Worm (Caenorhabditis elegans) whole organism, L4 larva: ENCODE measurements around the gene Y38F1A.8.

Experiments
- D1046.2 ChIP-seq: fragments of 200-800 bp; sonication (Bioruptor generic); IDR thresholded peaks from 2 replicates; pipeline ENCODE4 v1.3.6; 2022; ENCODE audit warnings: missing genetic modification characterization, missing compliant biosample characterization
- F26F4.8 ChIP-seq: fragments of 200-800 bp; sonication (Bioruptor generic); conservative IDR thresholded peaks from 2 replicates; pipeline ENCODE4 v1.3.6; 2022; ENCODE audit warnings: missing genetic modification characterization, missing compliant biosample characterization
- R02D3.7 ChIP-seq: fragments of 150-350 bp; sonication (generic microtip); optimal IDR thresholded peaks from 3 replicates; lab custom pipeline; 2014; ENCODE audit warnings: missing biosample characterization, missing genetic modification characterization
- aha-1 ChIP-seq: fragments of 150-350 bp; peaks from one replicate; lab custom pipeline; 2014; ENCODE audit warnings: missing biosample characterization, missing genetic modification characterization
- ceh-28 ChIP-seq: fragments of 150-350 bp; optimal IDR thresholded peaks from 2 replicates; lab custom pipeline; 2014; ENCODE audit warnings: missing biosample characterization, missing genetic modification reagents, missing genetic modification characterization
- ceh-44 ChIP-seq: fragments of 200-800 bp; sonication (Bioruptor generic); IDR thresholded peaks from 2 replicates; pipeline ENCODE4 v1.3.6; 2022; ENCODE audit warnings: missing genetic modification reagents, missing genetic modification characterization, missing compliant biosample characterization
- daf-12 ChIP-seq: fragments of 150-350 bp; optimal IDR thresholded peaks from 2 replicates; lab custom pipeline; 2014; ENCODE audit warnings: missing biosample characterization, missing genetic modification reagents, missing genetic modification characterization
- daf-16 ChIP-seq, 3 experiments: sonication (generic microtip); optimal IDR thresholded peaks; 2 replicates each; lab custom pipeline; 2016 to 2017; ENCODE audit warnings: missing genetic modification characterization in 3 of 3, missing genetic modification reagents in 3 of 3, mild to moderate bottlenecking in 2 of 3, missing compliant biosample characterization in 2 of 3, missing biosample characterization in 1 of 3, moderate library complexity in 1 of 3
- dmd-6 ChIP-seq: fragments of 200-800 bp; sonication (Bioruptor generic); IDR thresholded peaks from 2 replicates; pipeline ENCODE4 v1.3.6; 2022; ENCODE audit warnings: missing genetic modification reagents, missing genetic modification characterization, missing compliant biosample characterization
- dpl-1 ChIP-seq: fragments of 150-350 bp; optimal IDR thresholded peaks from 2 replicates; lab custom pipeline; 2014; ENCODE audit warnings: missing biosample characterization, missing genetic modification reagents, missing genetic modification characterization
- egl-43 ChIP-seq: fragments of 200-800 bp; sonication (Bioruptor generic); IDR thresholded peaks from 2 replicates; pipeline ENCODE4 v1.3.6; 2022; ENCODE audit warnings: missing genetic modification reagents, missing genetic modification characterization, missing compliant biosample characterization
- fkh-10 ChIP-seq: fragments of 150-350 bp; optimal IDR thresholded peaks from 2 replicates; lab custom pipeline; 2014; ENCODE audit warnings: missing biosample characterization, missing genetic modification reagents, missing genetic modification characterization
- hif-1 ChIP-seq, 2 experiments: sonication (generic microtip); optimal IDR thresholded peaks; 2 replicates each; lab custom pipeline; 2016 to 2017; ENCODE audit warnings: missing compliant biosample characterization in 2 of 2, missing genetic modification characterization in 2 of 2, missing genetic modification reagents in 2 of 2, missing genotype in 2 of 2, mild to moderate bottlenecking in 1 of 2
- hlh-11 ChIP-seq: fragments of 200-800 bp; sonication (Bioruptor generic); optimal IDR thresholded peaks from 2 replicates; lab custom pipeline; 2018; ENCODE audit warnings: mild to moderate bottlenecking, missing genetic modification characterization, missing compliant biosample characterization
- jun-1 ChIP-seq: fragments of 150-350 bp; optimal IDR thresholded peaks from 2 replicates; lab custom pipeline; 2014; ENCODE audit warnings: missing biosample characterization, missing genetic modification reagents, missing genetic modification characterization
- lin-38 ChIP-seq: fragments of 200-800 bp; sonication (Bioruptor generic); IDR thresholded peaks from 2 replicates; pipeline ENCODE4 v1.3.6; 2022; ENCODE audit warnings: missing genetic modification reagents, missing genetic modification characterization, missing compliant biosample characterization
- lir-3 ChIP-seq: sonication (generic microtip); optimal IDR thresholded peaks from 2 replicates; lab custom pipeline; 2016; ENCODE audit warnings: mild to moderate bottlenecking, missing genetic modification characterization, missing compliant biosample characterization
- madf-5 ChIP-seq, 2 experiments: fragments of 200-800 bp; sonication (Bioruptor generic); IDR thresholded peaks; 2 replicates each; pipeline ENCODE4 v1.3.6; 2022; ENCODE audit warnings: missing compliant biosample characterization in 2 of 2, missing genetic modification characterization in 2 of 2
- madf-9 ChIP-seq: fragments of 200-800 bp; sonication (Bioruptor generic); conservative IDR thresholded peaks from 2 replicates; pipeline ENCODE4 v1.3.6; 2022; ENCODE audit warnings: missing genetic modification reagents, missing genetic modification characterization, missing compliant biosample characterization
- mdl-1 ChIP-seq, 2 experiments: fragments of 150-350 bp in 1 of 2; sonication (generic microtip) in 1 of 2; optimal IDR thresholded peaks; 2 replicates each; lab custom pipeline; 2014 to 2017; ENCODE audit warnings: missing biosample characterization in 2 of 2, missing genetic modification characterization in 2 of 2
- mes-2 ChIP-seq: sonication (generic microtip); optimal IDR thresholded peaks from 2 replicates; lab custom pipeline; 2016; ENCODE audit warnings: missing genotype, mild to moderate bottlenecking, missing genetic modification characterization, missing compliant biosample characterization; ENCODE audit not compliant: poor library complexity, severe bottlenecking
- mxl-3 ChIP-seq: fragments of 200-800 bp; sonication (Bioruptor generic); optimal IDR thresholded peaks from 2 replicates; lab custom pipeline; 2018; ENCODE audit warnings: mild to moderate bottlenecking, missing genetic modification characterization, missing compliant biosample characterization
- nhr-10 ChIP-seq: fragments of 150-350 bp; optimal IDR thresholded peaks from 2 replicates; lab custom pipeline; 2014; ENCODE audit warnings: missing biosample characterization, missing genetic modification characterization
- nhr-102 ChIP-seq: sonication (generic microtip); optimal IDR thresholded peaks from 2 replicates; lab custom pipeline; 2016; ENCODE audit warnings: mild to moderate bottlenecking, missing genetic modification characterization, moderate library complexity, missing compliant biosample characterization
- nhr-11 ChIP-seq: fragments of 150-350 bp; optimal IDR thresholded peaks from 2 replicates; lab custom pipeline; 2014; ENCODE audit warnings: missing biosample characterization, missing genetic modification characterization
- nhr-111 ChIP-seq: fragments of 200-800 bp; sonication (Bioruptor generic); optimal IDR thresholded peaks from 2 replicates; lab custom pipeline; 2018; ENCODE audit warnings: mild to moderate bottlenecking, missing genetic modification characterization, missing compliant biosample characterization
- nhr-25 ChIP-seq: sonication (generic microtip); optimal IDR thresholded peaks from 2 replicates; lab custom pipeline; 2017; ENCODE audit warnings: missing genetic modification characterization, mild to moderate bottlenecking, missing compliant biosample characterization, antibody characterized with exemption, moderate library complexity, borderline replicate concordance; ENCODE audit not compliant: insufficient read depth
- nhr-28 ChIP-seq: fragments of 150-350 bp; optimal IDR thresholded peaks from 2 replicates; lab custom pipeline; 2014; ENCODE audit warnings: missing biosample characterization, missing genetic modification characterization
- nhr-42 ChIP-seq: fragments of 200-800 bp; sonication (Bioruptor generic); IDR thresholded peaks from 2 replicates; pipeline ENCODE4 v1.3.6; 2022; ENCODE audit warnings: missing genetic modification characterization, missing compliant biosample characterization
- nhr-6 ChIP-seq: fragments of 150-350 bp; optimal IDR thresholded peaks from 2 replicates; lab custom pipeline; 2014; ENCODE audit warnings: missing biosample characterization, missing genetic modification characterization
- nhr-76 ChIP-seq: fragments of 150-350 bp; optimal IDR thresholded peaks from 2 replicates; lab custom pipeline; 2014; ENCODE audit warnings: missing biosample characterization, missing genetic modification characterization
- php-3 ChIP-seq: fragments of 200-800 bp; sonication (Bioruptor generic); IDR thresholded peaks from 2 replicates; pipeline ENCODE4 v1.3.6; 2022; ENCODE audit warnings: missing genetic modification reagents, missing genetic modification characterization, missing compliant biosample characterization
- pqm-1 ChIP-seq: sonication (generic microtip); optimal IDR thresholded peaks from 2 replicates; lab custom pipeline; 2017; ENCODE audit warnings: missing biosample characterization, missing genetic modification characterization
- set-16 ChIP-seq: fragments of 200-800 bp; sonication (Bioruptor generic); IDR thresholded peaks from 2 replicates; pipeline ENCODE4 v1.3.6; 2022; ENCODE audit warnings: missing genetic modification reagents, missing genetic modification characterization, missing compliant biosample characterization
- spr-3 ChIP-seq: fragments of 200-800 bp; sonication (Bioruptor generic); optimal IDR thresholded peaks from 2 replicates; lab custom pipeline; 2018; ENCODE audit warnings: mild to moderate bottlenecking, missing genetic modification characterization, missing compliant biosample characterization
- unc-62 ChIP-seq, 3 experiments: fragments of 150-350 bp in 1 of 3; sonication (generic microtip); optimal IDR thresholded peaks in 2 of 3; peaks in 1 of 3; 1 replicate in 1 of 3; 2 replicates in 2 of 3; lab custom pipeline; 2014 to 2017; ENCODE audit warnings: missing biosample characterization in 3 of 3, missing genetic modification characterization in 3 of 3, missing genetic modification reagents in 3 of 3, missing genotype in 1 of 3
- vab-7 ChIP-seq: fragments of 200-800 bp; sonication (Bioruptor generic); IDR thresholded peaks from 2 replicates; pipeline ENCODE4 v1.3.6; 2022; ENCODE audit warnings: missing genetic modification reagents, missing genetic modification characterization, missing compliant biosample characterization
- zag-1 ChIP-seq: fragments of 150-350 bp; optimal IDR thresholded peaks from 2 replicates; lab custom pipeline; 2014; ENCODE audit warnings: missing biosample characterization, missing genetic modification characterization
- zfp-3 ChIP-seq: fragments of 200-800 bp; sonication (Bioruptor generic); conservative IDR thresholded peaks from 2 replicates; pipeline ENCODE4 v1.3.6; 2022; ENCODE audit warnings: missing genetic modification reagents, missing genetic modification characterization, missing compliant biosample characterization

Gene Y38F1A.8

ce11 chrII:13030567-13031188, 30.0 kb upstream of the Y38F1A.8 start (continued):
- TF ChIP-seq mxl-3 (GFP tag; lab: Kevin White, UChicago): peak; percentile 83
- TF ChIP-seq nhr-111 (GFP tag; lab: Kevin White, UChicago): no peak
- peak; percentile 21 for TF ChIP-seq nhr-11 (tag; lab: Kevin White, UChicago)
- TF ChIP-seq D1046.2 (GFP tag; lab: Robert Waterston, UW): no peak
- no peak for TF ChIP-seq ceh-44 (GFP tag; lab: Robert Waterston, UW)
- no peak for TF ChIP-seq zag-1
- peak; percentile 27; the same call in 1 of the 2 replicates for TF ChIP-seq lin-38
- peak; percentile 29 for TF ChIP-seq mes-2 (tag; lab: Kevin White, UChicago)
- TF ChIP-seq madf-5 (GFP tag; IDR thresholded peaks at IDR 0.05; lab: Robert Waterston, UW): no peak
- no peak for TF ChIP-seq spr-3 (GFP tag; lab: Kevin White, UChicago)
- peak; percentile 40 for TF ChIP-seq dpl-1 (GFP tag; lab: Kevin White, UChicago)
- peak; percentile 75 for TF ChIP-seq hlh-11 (tag; lab: Kevin White, UChicago)
- TF ChIP-seq nhr-25 (tag; lab: Kevin White, UChicago): peak; percentile 82
- no peak for TF ChIP-seq daf-12
- peak; percentile 39 to 64 for TF ChIP-seq mdl-1 (tag; optimal IDR thresholded peaks at IDR 0.05; lab: Kevin White, UChicago)
- TF ChIP-seq aha-1 (tag; lab: Kevin White, UChicago): peak; percentile 16

- TF ChIP-seq nhr-10 (tag; lab: Kevin White, UChicago) (no peak), zfp-3 (GFP tag; lab: Robert Waterston, UW) (no peak), mes-2 (tag; lab: Kevin White, UChicago) (peak; percentile 5), hif-1 (tag; optimal IDR thresholded peaks at IDR 0.05; lab: Kevin White, UChicago) (no peak), ceh-28 (tag; lab: Kevin White, UChicago) (no peak), php-3 (GFP tag; lab: Robert Waterston, UW) (no peak), nhr-76 (tag; lab: Kevin White, UChicago) (no peak), ceh-44 (GFP tag; lab: Robert Waterston, UW) (no peak), nhr-102 (tag; lab: Kevin White, UChicago) (no peak), egl-43 (0 out of 2 replicates have a peak, but pooled peaks have one; percentile 20), vab-7 (GFP tag; lab: Robert Waterston, UW) (no peak), madf-9 (no peak), nhr-6 (tag; lab: Kevin White, UChicago) (no peak), F26F4.8 (GFP tag; lab: Robert Waterston, UW) (no peak), dmd-6 (GFP tag; lab: Robert Waterston, UW) (no peak), set-16 (GFP tag; lab: Robert Waterston, UW) (peak; percentile 30; the same call in 1 of the 2 replicates), jun-1 (tag; lab: Kevin White, UChicago) (no peak)
Measured at ce11 chrII:13030051-13030437, 29.4 kb upstream of the Y38F1A.8 start.

- TF ChIP-seq unc-62 (GFP tag; optimal IDR thresholded peaks at IDR 0.05 in 1 of 2; lab: Kevin White, UChicago) (peak in 1 of 2 experiments; percentile 30), unc-62 (tag; optimal IDR thresholded peaks at IDR 0.05; lab: Kevin White, UChicago) (no peak), egl-43 (peak; percentile 19; the same call in 1 of the 2 replicates), lir-3 (tag; lab: Kevin White, UChicago) (no peak), nhr-42 (no peak), R02D3.7 (no peak), daf-16 (GFP tag; optimal IDR thresholded peaks at IDR 0.05; lab: Kevin White, UChicago) (no peak), daf-16 (tag; optimal IDR thresholded peaks at IDR 0.05; lab: Kevin White, UChicago) (peak; percentile 33), aha-1 (tag; lab: Kevin White, UChicago) (peak; percentile 94), nhr-28 (tag; lab: Kevin White, UChicago) (peak; percentile 33), fkh-10 (GFP tag; lab: Kevin White, UChicago) (no peak), ceh-28 (tag; lab: Kevin White, UChicago) (peak; percentile 4), hlh-11 (tag; lab: Kevin White, UChicago) (peak; percentile 6), pqm-1 (tag; lab: Kevin White, UChicago) (peak; percentile 52)
Measured at ce11 chrII:13029290-13030050, 28.8 kb upstream of the Y38F1A.8 start.
